Worm (Caenorhabditis elegans) whole organism, L4/young adult: Measurements from ENCODE around the gene M03C11.1.
A peak's percentile ranks its signal among the peaks of the same experiment; 100 is the strongest.
"Not testable (repeated sequence)": the region's sequence is repeated elsewhere in the genome, so short reads cannot be mapped to it uniquely, and the experiment has no call there.

Experiments
- dao-5 ChIP-seq: sonication (generic microtip); optimal IDR thresholded peaks from 2 replicates; lab custom pipeline; 2016; ENCODE audit warnings: missing genotype, missing genetic modification characterization, moderate library complexity, missing compliant biosample characterization
- him-1 ChIP-seq: sonication (generic microtip); optimal IDR thresholded peaks from 2 replicates; lab custom pipeline; 2016; ENCODE audit warnings: missing genotype, missing genetic modification reagents, missing genetic modification characterization, missing compliant biosample characterization

- not testable (repeated sequence) for TF ChIP-seq dao-5 (tag; lab: Kevin White, UChicago)
- peak; percentile 6 for TF ChIP-seq him-1 (tag; lab: Kevin White, UChicago)
These were observed 40.3 kb upstream of the M03C11.1 start, which contains the start of the genes smrd-1 and enu-3.1 for ce11 chrIII:10435938-10436842.
